Fruit fly (Drosophila melanogaster): ENCODE results near the gene CG42758.

CG42758 gene

DNA sequence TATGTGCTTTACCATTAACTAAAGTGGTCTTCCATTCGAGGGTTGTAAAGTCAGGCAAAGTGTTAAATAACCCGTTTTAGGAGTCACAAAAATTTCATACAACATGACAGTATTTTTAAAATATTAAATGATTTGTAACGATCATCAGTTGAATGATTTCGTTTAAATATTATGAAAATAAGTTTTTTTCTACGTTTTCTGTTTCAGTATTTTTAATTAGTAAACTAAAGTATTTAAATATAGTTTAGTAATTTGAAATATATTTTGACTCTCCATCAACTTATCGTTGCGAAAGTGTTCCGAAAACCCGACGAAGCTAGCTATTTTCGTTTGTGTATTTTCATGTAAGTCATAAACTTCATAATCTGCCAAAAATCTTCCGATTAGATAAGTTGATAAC, at the start of gene CG42758:
CG42758 (plus strand) TSS at position 301 of the 400 bp plus-strand sequence.
- TF ChIP-seq Lpt (GFP tag; optimal IDR thresholded peaks at IDR 0.05): no peak
- TF ChIP-seq svp (GFP tag): peak; percentile 15

DNA sequence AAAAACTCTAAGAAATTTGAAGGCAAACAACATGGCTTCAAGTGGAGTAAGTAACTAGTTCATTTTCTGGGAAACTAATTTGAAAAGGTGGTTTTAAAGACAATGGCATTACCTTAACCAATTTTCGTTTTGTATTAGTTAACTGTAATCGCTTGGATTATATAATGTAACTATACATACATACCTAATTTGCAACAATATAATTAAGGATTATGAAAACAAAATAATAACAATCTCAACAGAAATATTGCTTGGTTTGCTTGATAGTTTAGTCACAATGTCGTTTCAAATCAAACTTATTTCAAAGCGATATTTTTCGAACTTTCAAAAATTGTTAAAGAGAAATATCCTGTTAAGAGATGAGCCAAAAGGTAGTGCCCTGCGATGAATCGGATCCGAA, 49.7 kb upstream of the CG42758 start, which contains the start of gene CG9592:
CG9592 (plus strand) TSS at position 301 of the 400 bp plus-strand sequence.
- no peak for TF ChIP-seq Sox14 (GFP tag; optimal IDR thresholded peaks at IDR 0.05)
- TF ChIP-seq svp (GFP tag): no peak
- TF ChIP-seq Eip75B (GFP tag; optimal IDR thresholded peaks at IDR 0.05): no peak
- TF ChIP-seq CG4318 (GFP tag; optimal IDR thresholded peaks at IDR 0.05): no peak
- no peak for TF ChIP-seq dac (GFP tag; optimal IDR thresholded peaks at IDR 0.05)
- no peak for TF ChIP-seq CG7368 (GFP tag; optimal IDR thresholded peaks at IDR 0.05)
- TF ChIP-seq CG6276 (GFP tag; optimal IDR thresholded peaks at IDR 0.05): no peak
- TF ChIP-seq CG10631 (GFP tag; optimal IDR thresholded peaks at IDR 0.05): no peak
- no peak for TF ChIP-seq OdsH (GFP tag; optimal IDR thresholded peaks at IDR 0.05)
- no peak for TF ChIP-seq CG6854 (GFP tag; optimal IDR thresholded peaks at IDR 0.05)
- no peak for TF ChIP-seq net (GFP tag; optimal IDR thresholded peaks at IDR 0.05)
- TF ChIP-seq CG10669 (GFP tag; optimal IDR thresholded peaks at IDR 0.05): no peak
- no peak for TF ChIP-seq pdm3 (GFP tag; optimal IDR thresholded peaks at IDR 0.05)
- no peak for TF ChIP-seq achi (GFP tag; optimal IDR thresholded peaks at IDR 0.05)
- TF ChIP-seq CG6163 (GFP tag; IDR thresholded peaks at IDR 0.05): no peak
- no peak for TF ChIP-seq CG1621 (tag; optimal IDR thresholded peaks at IDR 0.05)
- no peak for TF ChIP-seq fkh (GFP tag; optimal IDR thresholded peaks at IDR 0.05)
- no peak for TF ChIP-seq Hr39 (GFP tag; optimal IDR thresholded peaks at IDR 0.05)

DNA sequence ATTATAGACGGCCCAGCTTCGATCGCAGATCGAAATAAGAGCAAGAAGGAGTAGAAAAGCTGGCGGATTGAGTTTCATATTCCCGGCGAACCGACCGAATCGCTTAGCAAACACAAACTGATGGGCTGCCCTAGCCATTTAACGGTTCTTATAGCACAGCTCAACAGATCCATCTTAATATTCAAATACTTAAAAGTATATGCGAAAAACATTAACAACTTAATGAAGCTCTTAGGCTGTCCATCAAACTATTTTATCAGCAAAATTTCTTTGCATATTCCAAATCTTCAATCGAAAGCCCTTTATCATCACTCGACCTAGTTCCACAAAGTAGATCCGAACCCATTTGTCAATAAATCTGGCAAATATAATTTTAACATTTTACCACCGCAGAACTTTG, 45.6 kb upstream of the CG42758 start, which contains the start of gene CG4613:
CG4613 (minus strand) TSS at position 101 of the 400 bp plus-strand sequence.
- TF ChIP-seq dsx (GFP tag; optimal IDR thresholded peaks at IDR 0.05; ENCODE audit: poor library complexity, severe bottlenecking): no peak
- no peak for TF ChIP-seq topi (GFP tag; optimal IDR thresholded peaks at IDR 0.05)
- no peak for TF ChIP-seq CG6808 (GFP tag; optimal IDR thresholded peaks at IDR 0.05)
- TF ChIP-seq acj6 (GFP tag; optimal IDR thresholded peaks at IDR 0.05): no peak
- no peak for TF ChIP-seq fkh (GFP tag; optimal IDR thresholded peaks at IDR 0.05)
- TF ChIP-seq CG32006 (GFP tag; optimal IDR thresholded peaks at IDR 0.05): no peak
- TF ChIP-seq CG3919 (GFP tag; optimal IDR thresholded peaks at IDR 0.05): no peak
- no peak for TF ChIP-seq CG6163 (GFP tag; IDR thresholded peaks at IDR 0.05)
- TF ChIP-seq Smox (GFP tag; optimal IDR thresholded peaks at IDR 0.05): no peak
- TF ChIP-seq svp (GFP tag): no peak
- no peak for TF ChIP-seq CG8119 (GFP tag; IDR thresholded peaks at IDR 0.05)
- TF ChIP-seq Eip78C (GFP tag): no peak
- no peak for TF ChIP-seq Ets96B (tag; optimal IDR thresholded peaks at IDR 0.05)

DNA sequence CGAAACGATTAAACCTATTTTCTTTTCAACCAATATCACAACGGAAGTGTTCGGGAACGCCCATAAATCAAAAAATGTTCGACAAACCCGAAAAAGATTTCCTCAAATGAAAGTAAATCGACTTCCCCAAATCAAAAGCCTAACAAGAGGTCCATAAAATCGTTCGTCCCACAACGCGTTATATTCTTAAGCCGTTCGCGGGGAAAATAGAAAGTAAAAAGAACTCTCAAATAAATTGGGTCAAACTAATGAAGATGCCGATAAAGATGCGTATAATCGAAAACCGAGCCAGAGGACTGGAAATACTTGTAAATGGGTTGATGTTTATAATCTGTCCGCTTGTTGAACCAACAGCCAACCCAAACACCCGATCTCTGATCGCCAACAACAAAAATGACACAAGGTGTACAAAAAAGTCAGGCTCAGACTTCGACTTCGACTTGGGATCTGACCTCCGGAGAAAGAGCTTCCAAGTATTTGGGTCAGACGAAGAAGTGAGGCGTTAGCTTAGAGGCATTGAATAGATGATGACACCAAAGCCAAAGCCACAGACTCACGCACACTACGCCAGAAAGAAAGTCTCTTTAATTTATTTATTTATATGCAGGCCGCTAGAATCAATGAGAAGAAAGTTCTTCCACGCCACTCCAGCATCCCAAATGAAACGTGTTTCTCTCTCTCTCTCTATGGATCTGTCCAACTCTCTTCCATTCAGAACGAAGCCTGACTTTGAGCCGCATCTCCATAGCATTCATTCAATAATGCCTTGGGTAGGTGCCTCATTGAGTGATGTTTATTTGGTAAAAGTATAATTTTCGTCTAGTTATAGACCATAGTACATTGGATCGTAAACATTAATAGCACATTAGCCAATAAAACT, 44.5 kb upstream of the CG42758 start:
- TF ChIP-seq lz (GFP tag; optimal IDR thresholded peaks at IDR 0.05): no peak
- peak; percentile 23 for TF ChIP-seq Eip78C (GFP tag)

DNA sequence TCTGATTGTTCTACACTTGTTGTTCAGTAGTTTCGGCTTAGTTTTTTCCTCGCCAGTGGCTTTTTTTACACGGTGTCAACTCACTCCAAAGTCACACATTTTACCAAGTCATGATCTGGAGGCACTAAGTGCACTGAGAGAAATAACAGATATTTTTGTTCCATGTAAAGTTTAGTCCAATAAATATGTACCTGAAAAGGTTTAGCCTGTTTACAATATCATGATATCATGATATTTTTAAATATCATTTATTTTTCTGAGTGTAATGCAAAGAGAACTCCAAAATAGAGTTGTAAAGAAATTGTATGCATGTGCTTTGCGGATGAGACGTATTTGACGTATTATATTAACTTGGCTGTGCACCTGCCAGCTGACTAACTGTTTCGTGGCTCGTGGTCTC, 35.4 kb upstream of the CG42758 start:
- no peak for TF ChIP-seq lz (GFP tag; optimal IDR thresholded peaks at IDR 0.05)
- peak; percentile 35 for TF ChIP-seq CG32006 (GFP tag; optimal IDR thresholded peaks at IDR 0.05)
- TF ChIP-seq Hr4 (GFP tag; optimal IDR thresholded peaks at IDR 0.05): peak; percentile 8
- no peak for TF ChIP-seq ss (GFP tag; optimal IDR thresholded peaks at IDR 0.05)
- TF ChIP-seq eg (GFP tag; IDR thresholded peaks at IDR 0.05): no peak
- peak; percentile 1 for TF ChIP-seq Hr39 (GFP tag; optimal IDR thresholded peaks at IDR 0.05)
- TF ChIP-seq vri (GFP tag; optimal IDR thresholded peaks at IDR 0.05): no peak
- no peak for TF ChIP-seq achi (GFP tag; optimal IDR thresholded peaks at IDR 0.05)
- TF ChIP-seq svp (GFP tag): peak; percentile 66
- TF ChIP-seq pdm3 (GFP tag; optimal IDR thresholded peaks at IDR 0.05): no peak
- TF ChIP-seq Eip75B (GFP tag; optimal IDR thresholded peaks at IDR 0.05): no peak
- TF ChIP-seq CG3032 (tag; optimal IDR thresholded peaks at IDR 0.05): no peak
- TF ChIP-seq CG10631 (GFP tag; optimal IDR thresholded peaks at IDR 0.05): peak; percentile 17
- TF ChIP-seq esn (GFP tag; optimal IDR thresholded peaks at IDR 0.05): peak; percentile 1
- no peak for TF ChIP-seq spab (GFP tag; optimal IDR thresholded peaks at IDR 0.05)
- TF ChIP-seq CG6808 (GFP tag; optimal IDR thresholded peaks at IDR 0.05): no peak
- peak; percentile 40 for TF ChIP-seq Eip78C (GFP tag)
- TF ChIP-seq OdsH (GFP tag; optimal IDR thresholded peaks at IDR 0.05): peak; percentile 9
- TF ChIP-seq CG11294 (GFP tag; IDR thresholded peaks at IDR 0.05): no peak
- TF ChIP-seq Sox14 (GFP tag; optimal IDR thresholded peaks at IDR 0.05): no peak
- no peak for TF ChIP-seq CG4318 (GFP tag; optimal IDR thresholded peaks at IDR 0.05)
- TF ChIP-seq CG8119 (GFP tag; IDR thresholded peaks at IDR 0.05): no peak
- 0 out of 3 replicates have a peak, but pooled peaks have one; percentile 28 for TF ChIP-seq CG6163 (GFP tag; IDR thresholded peaks at IDR 0.05)
- peak; percentile 3 for TF ChIP-seq Met (GFP tag; optimal IDR thresholded peaks at IDR 0.05)
- no peak for TF ChIP-seq Hr38 (GFP tag; optimal IDR thresholded peaks at IDR 0.05)
- TF ChIP-seq fd85E (GFP tag; optimal IDR thresholded peaks at IDR 0.05): no peak

Data from whole organism, prepupa.